Worm (Caenorhabditis elegans) whole organism, young adult: ENCODE data around the gene Y17D7B.4.

ENCODE experiments used
- ama-1 ChIP-seq, 3 experiments: fragments of 150-350 bp in 1 of 3; sonication (generic microtip) in 2 of 3; optimal IDR thresholded peaks; 2 replicates each; lab custom pipeline; 2014 to 2018; ENCODE audit warnings: missing biosample characterization in 2 of 3, missing genetic modification characterization in 2 of 3, missing genetic modification reagents in 2 of 3
- lir-1 ChIP-seq: fragments of 200-800 bp; sonication (Bioruptor generic); conservative IDR thresholded peaks from 2 replicates; pipeline ENCODE4 v1.3.6; 2022; ENCODE audit warnings: missing genetic modification reagents, missing genetic modification characterization, missing compliant biosample characterization
- snpc-4 ChIP-seq, 5 experiments: fragments of 150-350 bp in 1 of 5; sonication (generic microtip) in 4 of 5; optimal IDR thresholded peaks; 2 replicates each; lab custom pipeline; 2014 to 2018; ENCODE audit warnings: missing genetic modification characterization in 5 of 5, missing biosample characterization in 3 of 5, antibody characterized with exemption in 2 of 5, mild to moderate bottlenecking in 2 of 5, missing compliant biosample characterization in 2 of 5, missing genotype in 2 of 5, moderate library complexity in 2 of 5, missing genetic modification reagents in 1 of 5
- ztf-28 ChIP-seq: fragments of 200-800 bp; sonication (Bioruptor generic); IDR thresholded peaks from 2 replicates; pipeline ENCODE4 v1.3.6; 2022; ENCODE audit warnings: missing genetic modification reagents, missing genetic modification characterization, missing compliant biosample characterization

DNA sequence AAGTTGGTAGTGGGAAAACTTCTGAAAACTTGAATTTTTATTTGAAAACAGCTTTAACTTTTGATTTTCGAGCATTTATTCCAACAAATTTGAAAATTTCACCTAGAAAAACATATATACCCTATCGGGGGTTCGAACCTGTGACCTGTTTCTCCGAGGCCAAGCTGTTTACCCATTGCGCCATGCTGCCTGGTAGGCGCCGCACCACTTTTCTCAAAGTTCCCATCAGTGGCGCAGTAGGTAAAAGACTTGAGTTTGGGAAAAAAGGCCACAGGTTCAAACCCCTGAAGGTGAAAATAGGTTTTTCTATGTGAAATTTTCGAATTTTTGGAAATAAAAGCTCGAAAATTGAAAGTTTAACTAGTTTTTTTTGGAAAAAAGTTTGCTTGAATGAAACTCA, 4.1 kb upstream of the Y17D7B.4 start:
- TF ChIP-seq ama-1 (optimal IDR thresholded peaks at IDR 0.05; lab: Kevin White, UChicago) (no peak), ama-1 (GFP tag; optimal IDR thresholded peaks at IDR 0.05; lab: Kevin White, UChicago) (no peak), lir-1 (no peak), snpc-4 (GFP tag; optimal IDR thresholded peaks at IDR 0.05; lab: Kevin White, UChicago) (no peak), snpc-4 (tag; optimal IDR thresholded peaks at IDR 0.05; lab: Kevin White, UChicago) (no peak), ztf-28 (GFP tag; lab: Robert Waterston, UW) (no peak)
